Fruit fly (Drosophila melanogaster) whole organism, prepupa: ENCODE results near the gene Tbcc.

Experiments
- Blimp-1 ChIP-seq: fragments of 200-800 bp; sonication (Bioruptor generic); optimal IDR thresholded peaks from 3 replicates; lab custom pipeline; 2017; ENCODE audit warnings: missing biosample characterization, missing genetic modification characterization, mild to moderate bottlenecking, moderate library complexity, missing genetic modification reagents
- CG10631 ChIP-seq: fragments of 200-800 bp; sonication (Bioruptor generic); optimal IDR thresholded peaks from 2 replicates; lab custom pipeline; 2016; ENCODE audit warnings: missing biosample characterization, missing genetic modification characterization
- CG10669 ChIP-seq: fragments of 200-800 bp; sonication (Bioruptor generic); optimal IDR thresholded peaks from 3 replicates; lab custom pipeline; 2018; ENCODE audit warnings: missing biosample characterization, mild to moderate bottlenecking, missing genetic modification characterization, moderate library complexity
- CG11294 ChIP-seq: fragments of 200-800 bp; sonication (Bioruptor generic); IDR thresholded peaks from 2 replicates; pipeline ENCODE4 v1.3.6; 2022; ENCODE audit warnings: missing biosample characterization, missing genetic modification characterization
- CG11762 ChIP-seq: fragments of 200-800 bp; sonication (Bioruptor generic); optimal IDR thresholded peaks from 3 replicates; lab custom pipeline; 2016; ENCODE audit warnings: missing biosample characterization, missing genetic modification characterization; ENCODE audit not compliant: insufficient read depth
- CG11902 ChIP-seq: fragments of 200-800 bp; sonication (Bioruptor generic); optimal IDR thresholded peaks from 3 replicates; lab custom pipeline; 2016; ENCODE audit warnings: missing biosample characterization, missing genetic modification characterization
- CG1621 ChIP-seq: fragments of 200-800 bp; sonication (Bioruptor generic); optimal IDR thresholded peaks from 3 replicates; lab custom pipeline; 2018; ENCODE audit warnings: missing biosample characterization, mild to moderate bottlenecking, missing genetic modification characterization
- CG3032 ChIP-seq: fragments of 200-800 bp; optimal IDR thresholded peaks from 2 replicates; lab custom pipeline; 2019; ENCODE audit warnings: missing biosample characterization, mild to moderate bottlenecking, missing genetic modification characterization, moderate library complexity
- CG32006 ChIP-seq: fragments of 200-800 bp; sonication (Bioruptor generic); optimal IDR thresholded peaks from 3 replicates; lab custom pipeline; 2017; ENCODE audit warnings: missing biosample characterization, mild to moderate bottlenecking, missing genetic modification characterization
- CG3919 ChIP-seq: fragments of 200-800 bp; sonication (Bioruptor generic); optimal IDR thresholded peaks from 3 replicates; lab custom pipeline; 2016; ENCODE audit warnings: missing biosample characterization, missing genetic modification characterization
- CG4318 ChIP-seq: fragments of 200-800 bp; sonication (Bioruptor generic); optimal IDR thresholded peaks from 3 replicates; lab custom pipeline; 2017; ENCODE audit warnings: missing biosample characterization, mild to moderate bottlenecking, missing genetic modification characterization
- CG6163 ChIP-seq: fragments of 200-800 bp; sonication (Bioruptor generic); IDR thresholded peaks from 3 replicates; pipeline ENCODE4 v1.3.6; 2022; ENCODE audit warnings: missing biosample characterization, missing genetic modification characterization
- CG6808 ChIP-seq: fragments of 200-800 bp; sonication (Bioruptor generic); optimal IDR thresholded peaks from 3 replicates; lab custom pipeline; 2017; ENCODE audit warnings: missing biosample characterization, missing genetic modification characterization, mild to moderate bottlenecking, moderate library complexity, missing genetic modification reagents
- CG6854 ChIP-seq: fragments of 200-800 bp; sonication (Bioruptor generic); optimal IDR thresholded peaks from 2 replicates; lab custom pipeline; 2017; ENCODE audit warnings: missing biosample characterization, mild to moderate bottlenecking, missing genetic modification characterization
- CG8119 ChIP-seq: fragments of 200-800 bp; sonication (Bioruptor generic); IDR thresholded peaks from 3 replicates; pipeline ENCODE4 v1.3.6; 2022; ENCODE audit warnings: missing biosample characterization, missing genetic modification characterization
- CG8319 ChIP-seq: fragments of 200-800 bp; sonication (Bioruptor generic); optimal IDR thresholded peaks from 3 replicates; lab custom pipeline; 2016; ENCODE audit warnings: missing biosample characterization, missing genetic modification characterization
- CG8632 ChIP-seq: fragments of 200-800 bp; sonication (Bioruptor generic); optimal IDR thresholded peaks from 3 replicates; lab custom pipeline; 2016; ENCODE audit warnings: missing biosample characterization, missing genetic modification characterization
- CG9139 ChIP-seq: fragments of 200-800 bp; sonication (Bioruptor generic); optimal IDR thresholded peaks from 3 replicates; lab custom pipeline; 2017; ENCODE audit warnings: missing biosample characterization, mild to moderate bottlenecking, missing genetic modification characterization
- Eip75B ChIP-seq: fragments of 200-800 bp; sonication (Bioruptor generic); optimal IDR thresholded peaks from 3 replicates; lab custom pipeline; 2016; ENCODE audit warnings: missing biosample characterization, missing genetic modification characterization
- Eip78C ChIP-seq: fragments of 200-800 bp; sonication (Bioruptor generic); peaks from one replicate; lab custom pipeline; 2016; ENCODE audit warnings: missing biosample characterization, missing genetic modification characterization
- Hr39 ChIP-seq: fragments of 200-800 bp; sonication (Bioruptor generic); optimal IDR thresholded peaks from 2 replicates; lab custom pipeline; 2016; ENCODE audit warnings: missing biosample characterization, missing genetic modification characterization
- Hr4 ChIP-seq: fragments of 200-800 bp; sonication (Bioruptor generic); optimal IDR thresholded peaks from 3 replicates; lab custom pipeline; 2016; ENCODE audit warnings: missing biosample characterization, missing genetic modification characterization
- Lpt ChIP-seq: fragments of 200-800 bp; sonication (Bioruptor generic); optimal IDR thresholded peaks from 3 replicates; lab custom pipeline; 2016; ENCODE audit warnings: missing biosample characterization, missing genetic modification characterization
- OdsH ChIP-seq: fragments of 200-800 bp; sonication (Bioruptor generic); optimal IDR thresholded peaks from 3 replicates; lab custom pipeline; 2016; ENCODE audit warnings: missing biosample characterization, missing genetic modification characterization
- Smox ChIP-seq: fragments of 200-800 bp; sonication (Bioruptor generic); optimal IDR thresholded peaks from 3 replicates; lab custom pipeline; 2016; ENCODE audit warnings: missing biosample characterization, missing genetic modification characterization
- Sox102F ChIP-seq: fragments of 200-800 bp; sonication (Bioruptor generic); optimal IDR thresholded peaks from 2 replicates; lab custom pipeline; 2016; ENCODE audit warnings: missing biosample characterization, mild to moderate bottlenecking, missing genetic modification characterization
- Sox14 ChIP-seq: fragments of 200-800 bp; sonication (Bioruptor generic); optimal IDR thresholded peaks from 3 replicates; lab custom pipeline; 2016; ENCODE audit warnings: missing biosample characterization, missing genetic modification characterization
- Sox15 ChIP-seq: fragments of 200-800 bp; sonication (Bioruptor generic); optimal IDR thresholded peaks from 3 replicates; lab custom pipeline; 2016; ENCODE audit warnings: missing biosample characterization, missing genetic modification characterization
- acj6 ChIP-seq: fragments of 200-800 bp; sonication (Bioruptor generic); optimal IDR thresholded peaks from 3 replicates; lab custom pipeline; 2016; ENCODE audit warnings: missing biosample characterization, missing genetic modification characterization
- dac ChIP-seq: fragments of 200-800 bp; sonication (Bioruptor generic); optimal IDR thresholded peaks from 2 replicates; lab custom pipeline; 2017; ENCODE audit warnings: missing biosample characterization, mild to moderate bottlenecking, missing genetic modification characterization
- eg ChIP-seq: fragments of 200-800 bp; sonication (Bioruptor generic); IDR thresholded peaks from 3 replicates; pipeline ENCODE4 v1.3.6; 2022; ENCODE audit warnings: missing biosample characterization, missing genetic modification characterization
- esn ChIP-seq: fragments of 200-800 bp; sonication (Bioruptor generic); optimal IDR thresholded peaks from 2 replicates; lab custom pipeline; 2016; ENCODE audit warnings: missing biosample characterization, mild to moderate bottlenecking, missing genetic modification characterization, moderate library complexity
- fd85E ChIP-seq: fragments of 200-800 bp; sonication (Bioruptor generic); optimal IDR thresholded peaks from 3 replicates; lab custom pipeline; 2016; ENCODE audit warnings: missing biosample characterization, missing genetic modification characterization
- fkh ChIP-seq: fragments of 200-800 bp; sonication (Bioruptor generic); optimal IDR thresholded peaks from 3 replicates; lab custom pipeline; 2017; ENCODE audit warnings: missing biosample characterization, mild to moderate bottlenecking, missing genetic modification characterization, moderate library complexity
- net ChIP-seq: fragments of 200-800 bp; sonication (Bioruptor generic); optimal IDR thresholded peaks from 3 replicates; lab custom pipeline; 2016; ENCODE audit warnings: missing biosample characterization, missing genetic modification characterization
- salr ChIP-seq, 2 experiments: fragments of 200-800 bp; sonication (Bioruptor generic); optimal IDR thresholded peaks; 3 replicates each; lab custom pipeline; 2016 to 2018; ENCODE audit warnings: missing biosample characterization in 2 of 2, missing genetic modification characterization in 2 of 2, mild to moderate bottlenecking in 1 of 2
- spab ChIP-seq: fragments of 200-800 bp; sonication (Bioruptor generic); optimal IDR thresholded peaks from 2 replicates; lab custom pipeline; 2017; ENCODE audit warnings: missing biosample characterization, mild to moderate bottlenecking, missing genetic modification characterization, missing genetic modification reagents
- ss ChIP-seq, 2 experiments: fragments of 200-800 bp; sonication (Bioruptor generic); optimal IDR thresholded peaks; 2 replicates in 1 of 2; 3 replicates in 1 of 2; lab custom pipeline; 2017 to 2018; ENCODE audit warnings: mild to moderate bottlenecking in 2 of 2, missing biosample characterization in 2 of 2, missing genetic modification characterization in 2 of 2, moderate library complexity in 1 of 2
- svp ChIP-seq: fragments of 200-800 bp; sonication (Bioruptor generic); peaks from one replicate; lab custom pipeline; 2016; ENCODE audit warnings: missing biosample characterization, missing genetic modification characterization
- vri ChIP-seq: fragments of 200-800 bp; sonication (Bioruptor generic); optimal IDR thresholded peaks from 3 replicates; lab custom pipeline; 2016; ENCODE audit warnings: missing biosample characterization, mild to moderate bottlenecking, missing genetic modification characterization

The Tbcc gene

dm6 chr2L:4179960-4180359, 7.6 kb downstream of the Tbcc start (continued):
- TF ChIP-seq CG1621 (tag; lab: Kevin White, UChicago) (no peak), spab (GFP tag; lab: Kevin White, UChicago) (no peak), Sox14 (GFP tag; lab: Kevin White, UChicago) (no peak), CG10631 (GFP tag; lab: Kevin White, UChicago) (no peak), CG10669 (GFP tag; lab: Kevin White, UChicago) (no peak), CG11294 (no peak), CG3919 (peak; percentile 58), Hr39 (GFP tag; lab: Kevin White, UChicago) (peak; percentile 41), OdsH (GFP tag; lab: Kevin White, UChicago) (no peak), fkh (GFP tag; lab: Kevin White, UChicago) (no peak), CG8119 (GFP tag; lab: Robert Waterston, UW) (no peak), Hr4 (GFP tag; lab: Kevin White, UChicago) (no peak), Blimp-1 (GFP tag; lab: Kevin White, UChicago) (no peak), dac (GFP tag; lab: Kevin White, UChicago) (no peak), acj6 (GFP tag; lab: Kevin White, UChicago) (peak; percentile 29), esn (peak; percentile 13), CG6808 (no peak), salr (GFP tag; optimal IDR thresholded peaks at IDR 0.05; lab: Kevin White, UChicago) (no peak), CG8632 (GFP tag; lab: Kevin White, UChicago) (peak; percentile 30), CG8319 (no peak)

dm6 chr2L:4179386-4179785, 8.2 kb downstream of the Tbcc start:
- TF ChIP-seq CG6163 (GFP tag; lab: Robert Waterston, UW) (0 out of 3 replicates have a peak, but pooled peaks have one; percentile 8), fd85E (GFP tag; lab: Kevin White, UChicago) (no peak), svp (GFP tag; lab: Kevin White, UChicago) (peak; percentile 30)

- TF ChIP-seq CG9139 (GFP tag; lab: Kevin White, UChicago): no peak
- no peak for TF ChIP-seq Blimp-1 (GFP tag; lab: Kevin White, UChicago)
- TF ChIP-seq Hr39 (GFP tag; lab: Kevin White, UChicago): no peak
- TF ChIP-seq vri (GFP tag; lab: Kevin White, UChicago): no peak
- no peak for TF ChIP-seq CG32006
- no peak for TF ChIP-seq Sox15 (GFP tag; lab: Kevin White, UChicago)
- no peak for TF ChIP-seq CG11294
- no peak for TF ChIP-seq CG6854 (GFP tag; lab: Kevin White, UChicago)
- TF ChIP-seq CG3032 (tag; lab: Kevin White, UChicago): no peak
- no peak for TF ChIP-seq CG11902 (GFP tag; lab: Kevin White, UChicago)
- TF ChIP-seq Smox (GFP tag; lab: Kevin White, UChicago): no peak
- no peak for TF ChIP-seq CG11762 (GFP tag; lab: Kevin White, UChicago)
- TF ChIP-seq Hr4 (GFP tag; lab: Kevin White, UChicago): no peak
- TF ChIP-seq CG4318 (GFP tag; lab: Kevin White, UChicago): no peak
- TF ChIP-seq dac (GFP tag; lab: Kevin White, UChicago): no peak
- TF ChIP-seq OdsH (GFP tag; lab: Kevin White, UChicago): no peak
- TF ChIP-seq Eip78C (GFP tag; lab: Kevin White, UChicago): no peak
- no peak for TF ChIP-seq eg (GFP tag; lab: Robert Waterston, UW)
Observed at dm6 chr2L:4166034-4166433, 21.6 kb downstream of the Tbcc start, which contains the start of gene Or24a. Or24a (minus strand) TSS chr2L:4166134.

DNA sequence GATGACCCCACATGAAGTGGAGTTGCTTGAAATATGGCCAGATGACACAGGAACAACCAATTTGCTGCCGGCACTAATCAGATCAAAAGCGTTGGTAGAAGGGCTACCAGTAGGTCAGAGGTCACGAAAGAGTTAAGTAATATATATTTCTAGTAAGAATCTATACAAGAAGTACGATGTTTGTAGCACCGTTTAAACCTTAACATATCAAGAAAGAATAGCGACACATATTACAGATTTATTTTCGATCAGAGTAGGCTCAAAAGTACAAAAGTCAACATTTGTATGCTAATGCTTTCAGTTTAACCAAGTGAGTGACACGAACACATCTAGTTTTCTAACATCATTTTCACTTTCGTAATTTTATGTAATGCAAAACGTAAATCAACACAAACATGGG, 38.6 kb downstream of the Tbcc start, which contains the start of gene CG2955:
Gene CG2955, plus strand, starts transcription at position 301 of the 400 bp plus-strand sequence.
- TF ChIP-seq Eip75B (GFP tag; lab: Kevin White, UChicago) (no peak), net (GFP tag; lab: Kevin White, UChicago) (no peak), Sox14 (GFP tag; lab: Kevin White, UChicago) (no peak), Lpt (GFP tag; lab: Kevin White, UChicago) (no peak), CG3919 (no peak), Sox102F (GFP tag; lab: Kevin White, UChicago) (no peak), CG6163 (GFP tag; lab: Robert Waterston, UW) (no peak), ss (GFP tag; optimal IDR thresholded peaks at IDR 0.05; lab: Kevin White, UChicago) (no peak), esn (no peak), Hr4 (GFP tag; lab: Kevin White, UChicago) (no peak), vri (GFP tag; lab: Kevin White, UChicago) (no peak), Smox (GFP tag; lab: Kevin White, UChicago) (no peak), CG11902 (GFP tag; lab: Kevin White, UChicago) (no peak), Eip78C (GFP tag; lab: Kevin White, UChicago) (no peak), CG10669 (GFP tag; lab: Kevin White, UChicago) (no peak)
